Worm (Caenorhabditis elegans) whole organism, midembryonic: Measurements from ENCODE around the gene sre-7.

Experiments used
- cog-1 ChIP-seq: sonication (generic microtip); optimal IDR thresholded peaks from 2 replicates; lab custom pipeline; 2016; ENCODE audit warnings: missing genetic modification characterization, missing compliant biosample characterization
- flt-1 ChIP-seq: fragments of 200-800 bp; sonication (Bioruptor generic); IDR thresholded peaks from 2 replicates; pipeline ENCODE4 v1.3.6; 2022; ENCODE audit warnings: missing genetic modification characterization, missing compliant biosample characterization
- klf-2 ChIP-seq: fragments of 200-800 bp; sonication (Bioruptor generic); conservative IDR thresholded peaks from 2 replicates; pipeline ENCODE4 v1.3.6; 2022; ENCODE audit warnings: missing genetic modification reagents, missing genetic modification characterization, missing compliant biosample characterization

ce11 chrV:14215106-14215505 lies 28.9 kb upstream of the sre-7 start, which contains the start of gene T16A9.5:
- TF ChIP-seq cog-1 (tag; lab: Kevin White, UChicago) = no peak
- no peak for TF ChIP-seq klf-2 (GFP tag; lab: Robert Waterston, UW)
- no peak for TF ChIP-seq flt-1 (GFP tag; lab: Robert Waterston, UW)
